Worm (Caenorhabditis elegans): ENCODE results near the gene C39B10.1.

C39B10.1 gene

ce11 chrX:10453960-10454359 is 9.5 kb downstream of the C39B10.1 start, which contains the start of gene lgc-41:
lgc-41 (plus strand) TSS chrX:10454260.
- no peak for TF ChIP-seq ztf-25 (GFP tag; IDR thresholded peaks at IDR 0.05)
- TF ChIP-seq nfya-1 (tag; optimal IDR thresholded peaks at IDR 0.05; ENCODE audit: borderline replicate concordance, insufficient read depth), result no peak
- no peak for TF ChIP-seq egl-44 (GFP tag; IDR thresholded peaks at IDR 0.05)
- no peak for TF ChIP-seq B0035.1 (tag; optimal IDR thresholded peaks at IDR 0.05)
- no peak for TF ChIP-seq D2030.7 (GFP tag; IDR thresholded peaks at IDR 0.05)
- TF ChIP-seq bed-2 (GFP tag; IDR thresholded peaks at IDR 0.05), result no peak
- no peak for TF ChIP-seq hmg-20 (GFP tag; IDR thresholded peaks at IDR 0.05)
- no peak for TF ChIP-seq lin-54 (GFP tag; optimal IDR thresholded peaks at IDR 0.05)
- TF ChIP-seq zim-3 (tag; optimal IDR thresholded peaks at IDR 0.05), result no peak
- TF ChIP-seq attf-3 (GFP tag; conservative IDR thresholded peaks at IDR 0.05), result no peak
- TF ChIP-seq B0019.2 (GFP tag; conservative IDR thresholded peaks at IDR 0.05), result no peak
- TF ChIP-seq aptf-3 (GFP tag; IDR thresholded peaks at IDR 0.05), result no peak

DNA sequence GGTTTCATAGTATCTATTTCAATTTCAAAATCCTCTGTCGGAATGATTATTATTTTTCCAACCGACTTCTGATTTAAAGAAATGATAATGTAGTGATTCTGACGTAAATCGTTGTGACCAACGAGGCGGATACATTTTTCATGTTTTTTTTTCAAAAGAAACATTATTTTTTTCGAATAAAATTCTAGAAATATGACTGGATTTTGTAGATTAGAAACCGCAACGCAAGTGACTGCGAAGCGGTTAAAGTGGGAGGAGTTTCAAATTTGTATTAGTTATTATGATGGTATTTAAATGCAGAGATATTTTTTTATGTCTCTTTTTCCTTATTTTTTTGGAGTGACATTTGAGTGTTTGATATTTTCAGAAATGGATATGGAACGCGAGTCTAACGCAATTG is 16.5 kb downstream of the C39B10.1 start, which contains the start of gene C39B10.5:
TSS of gene C39B10.5 (plus strand) at position 362 of the 400 bp plus-strand sequence.
- no peak for TF ChIP-seq sdz-38 (tag; optimal IDR thresholded peaks at IDR 0.05)
- TF ChIP-seq ccch-3 (GFP tag; optimal IDR thresholded peaks at IDR 0.05), result no peak
- TF ChIP-seq D2030.7 (GFP tag; IDR thresholded peaks at IDR 0.05), result no peak
- no peak for TF ChIP-seq hmg-20 (GFP tag; IDR thresholded peaks at IDR 0.05)
- TF ChIP-seq B0019.2 (GFP tag; conservative IDR thresholded peaks at IDR 0.05), result no peak
- TF ChIP-seq mcd-1 (GFP tag; IDR thresholded peaks at IDR 0.05), result no peak
- TF ChIP-seq snpc-4 (GFP tag; optimal IDR thresholded peaks at IDR 0.05), result no peak
- no peak for TF ChIP-seq snpc-4 (tag; optimal IDR thresholded peaks at IDR 0.05)
- TF ChIP-seq egrh-3 (GFP tag; IDR thresholded peaks at IDR 0.05), result no peak
- no peak for TF ChIP-seq F57A8.1 (GFP tag; optimal IDR thresholded peaks at IDR 0.05)
- TF ChIP-seq ekl-4 (GFP tag; IDR thresholded peaks at IDR 0.05), result no peak
- TF ChIP-seq aptf-3 (GFP tag; IDR thresholded peaks at IDR 0.05), result no peak
- no peak for TF ChIP-seq athp-1 (tag; optimal IDR thresholded peaks at IDR 0.05)
- no peak for TF ChIP-seq repo-1 (tag; optimal IDR thresholded peaks at IDR 0.05)
- no peak for TF ChIP-seq zfh-2 (GFP tag; conservative IDR thresholded peaks at IDR 0.05)
- TF ChIP-seq B0261.1 (tag; optimal IDR thresholded peaks at IDR 0.05), result no peak
- TF ChIP-seq nhr-120 (GFP tag; IDR thresholded peaks at IDR 0.05), result no peak
- no peak for TF ChIP-seq him-1 (tag; optimal IDR thresholded peaks at IDR 0.05)
- TF ChIP-seq dox-1 (GFP tag; IDR thresholded peaks at IDR 0.05), result no peak

- TF ChIP-seq F10E7.11 (tag; optimal IDR thresholded peaks at IDR 0.05), result no peak
- TF ChIP-seq ceh-58 (GFP tag; IDR thresholded peaks at IDR 0.05), result no peak
- TF ChIP-seq F39B2.1 (GFP tag; IDR thresholded peaks at IDR 0.05), result no peak
- no peak for TF ChIP-seq T26A5.8 (tag; optimal IDR thresholded peaks at IDR 0.05)
Observed at ce11 chrX:10444705-10445104, 18.7 kb downstream of the C39B10.1 start, which contains the start of gene C39B10.4. C39B10.4 (plus strand) TSS chrX:10445005.

ce11 chrX:10443836-10444235 is 19.6 kb downstream of the C39B10.1 start, which contains the start of gene C39B10.3:
C39B10.3 (plus strand) TSS chrX:10444136.
- TF ChIP-seq mel-28 (tag; optimal IDR thresholded peaks at IDR 0.05; ENCODE audit: borderline replicate concordance), result no peak
- no peak for TF ChIP-seq ztf-25 (GFP tag; IDR thresholded peaks at IDR 0.05)
- no peak for TF ChIP-seq cebp-2 (GFP tag; IDR thresholded peaks at IDR 0.05)
- no peak for TF ChIP-seq rpc-1 (optimal IDR thresholded peaks at IDR 0.05)
- no peak for TF ChIP-seq rpc-1 (tag; optimal IDR thresholded peaks at IDR 0.05)
- no peak for TF ChIP-seq ZK185.1 (tag; optimal IDR thresholded peaks at IDR 0.05; ENCODE audit: poor library complexity, severe bottlenecking)
- no peak for TF ChIP-seq ceh-58 (GFP tag; IDR thresholded peaks at IDR 0.05)
- no peak for TF ChIP-seq T26A5.8 (tag; optimal IDR thresholded peaks at IDR 0.05)
- TF ChIP-seq nhr-90 (tag; optimal IDR thresholded peaks at IDR 0.05), result no peak
- no peak for TF ChIP-seq snpc-4 (GFP tag; optimal IDR thresholded peaks at IDR 0.05)
- no peak for TF ChIP-seq snpc-4 (tag; optimal IDR thresholded peaks at IDR 0.05)
- TF ChIP-seq ama-1 (optimal IDR thresholded peaks at IDR 0.05), result no peak
- TF ChIP-seq ama-1 (GFP tag; optimal IDR thresholded peaks at IDR 0.05), result no peak
- TF ChIP-seq unc-62 (GFP tag; optimal IDR thresholded peaks at IDR 0.05), result no peak
- no peak for TF ChIP-seq F22D6.2 (tag; optimal IDR thresholded peaks at IDR 0.05)
- no peak for TF ChIP-seq ceh-40 (GFP tag; IDR thresholded peaks at IDR 0.05)
- TF ChIP-seq athp-1 (tag; optimal IDR thresholded peaks at IDR 0.05), result no peak
- TF ChIP-seq Y53G8AR.9 (GFP tag; conservative IDR thresholded peaks at IDR 0.05), result no peak

All from whole organism, young adult.